Fruit fly (Drosophila melanogaster) Kc167 (cell line): ENCODE measurements around the gene Cht7.

Experiments used
- Myc ChIP-seq: fragments of >200 bp; optimal IDR thresholded peaks from 2 replicates; lab custom pipeline; 2017; ENCODE audit warnings: missing external identifiers
- Sin3A ChIP-seq: fragments of >200 bp; optimal IDR thresholded peaks from 2 replicates; lab custom pipeline; 2018; ENCODE audit warnings: missing external identifiers
- h ChIP-seq: fragments of >200 bp; optimal IDR thresholded peaks from 3 replicates; lab custom pipeline; 2018; ENCODE audit warnings: missing external identifiers
- insv ChIP-seq: fragments of >200 bp; optimal IDR thresholded peaks from 3 replicates; lab custom pipeline; 2018; ENCODE audit warnings: missing external identifiers
- psq ChIP-seq: fragments of >200 bp; optimal IDR thresholded peaks from 2 replicates; lab custom pipeline; 2017; ENCODE audit warnings: missing external identifiers
- ttk ChIP-seq: sonication (Bioruptor generic); optimal IDR thresholded peaks from 2 replicates; lab custom pipeline; 2017; ENCODE audit warnings: missing external identifiers

DNA sequence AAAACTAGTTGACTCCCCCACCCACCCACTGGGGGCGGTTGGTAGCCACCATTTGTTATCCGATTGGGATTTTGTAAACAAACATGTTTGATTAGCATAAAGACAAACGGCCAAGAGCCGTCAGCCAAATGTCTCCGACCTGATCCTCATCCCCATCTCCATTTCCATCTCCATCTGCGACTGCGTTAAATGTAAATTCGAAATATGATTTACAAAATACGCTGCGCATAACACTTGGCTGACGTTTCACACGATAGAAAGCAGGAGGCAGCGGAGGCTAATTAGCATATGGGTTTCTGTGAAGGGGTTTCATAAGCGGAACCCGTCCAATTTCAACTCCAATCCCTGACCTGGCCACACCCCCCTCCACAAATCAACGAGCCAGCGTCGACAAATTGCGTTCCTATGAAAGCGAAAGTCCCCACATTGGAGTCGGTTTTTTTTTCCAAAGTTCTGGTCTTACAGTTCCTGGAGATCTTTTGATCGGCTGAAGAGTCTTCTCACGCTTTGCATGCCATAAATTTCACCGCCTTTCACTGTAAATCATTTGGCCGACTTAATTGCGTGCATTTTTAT, 1.4 kb upstream of the Cht7 start:
- TF ChIP-seq Sin3A (lab: Kevin White, UChicago) = no peak
- TF ChIP-seq h (lab: Kevin White, UChicago) = no peak
- TF ChIP-seq Myc (lab: Kevin White, UChicago) = no peak
- no peak for TF ChIP-seq ttk (lab: Kevin White, UChicago)
- no peak for TF ChIP-seq psq (lab: Kevin White, UChicago)
- no peak for TF ChIP-seq insv
